Worm (Caenorhabditis elegans) whole organism, L4 larva: ENCODE data around the gene F52G2.3.

ENCODE experiments used
- F49E8.2 ChIP-seq: sonication (generic microtip); optimal IDR thresholded peaks from 2 replicates; lab custom pipeline; 2016; ENCODE audit warnings: missing compliant biosample characterization, mild to moderate bottlenecking, missing genetic modification characterization, borderline replicate concordance
- aly-2 ChIP-seq: sonication (generic microtip); optimal IDR thresholded peaks from 2 replicates; lab custom pipeline; 2018; ENCODE audit warnings: missing biosample characterization, missing genetic modification characterization
- ceh-28 ChIP-seq: fragments of 150-350 bp; optimal IDR thresholded peaks from 2 replicates; lab custom pipeline; 2014; ENCODE audit warnings: missing biosample characterization, missing genetic modification reagents, missing genetic modification characterization
- daf-16 ChIP-seq, 3 experiments: sonication (generic microtip); optimal IDR thresholded peaks; 2 replicates each; lab custom pipeline; 2016 to 2017; ENCODE audit warnings: missing genetic modification characterization in 3 of 3, missing genetic modification reagents in 3 of 3, mild to moderate bottlenecking in 2 of 3, missing compliant biosample characterization in 2 of 3, missing biosample characterization in 1 of 3, moderate library complexity in 1 of 3
- dmd-9 ChIP-seq: fragments of 200-800 bp; sonication (Bioruptor generic); IDR thresholded peaks from 2 replicates; pipeline ENCODE4 v1.3.6; 2022; ENCODE audit warnings: missing genetic modification reagents, missing genetic modification characterization, missing compliant biosample characterization
- egl-27 ChIP-seq: sonication (generic microtip); optimal IDR thresholded peaks from 3 replicates; lab custom pipeline; 2017; ENCODE audit warnings: missing biosample characterization, missing genetic modification reagents, missing genetic modification characterization
- lin-1 ChIP-seq: fragments of 200-800 bp; sonication (Bioruptor generic); IDR thresholded peaks from 2 replicates; pipeline ENCODE4 v1.3.6; 2022; ENCODE audit warnings: missing genetic modification reagents, missing genetic modification characterization, missing compliant biosample characterization
- lin-13 ChIP-seq: fragments of 150-350 bp; optimal IDR thresholded peaks from 2 replicates; lab custom pipeline; 2014; ENCODE audit warnings: missing biosample characterization, missing genetic modification reagents, missing genetic modification characterization
- lin-15B ChIP-seq: fragments of 150-350 bp; sonication (generic microtip); optimal IDR thresholded peaks from 3 replicates; lab custom pipeline; 2014; ENCODE audit warnings: missing biosample characterization, missing genetic modification characterization
- madf-5 ChIP-seq, 2 experiments: fragments of 200-800 bp; sonication (Bioruptor generic); IDR thresholded peaks; 2 replicates each; pipeline ENCODE4 v1.3.6; 2022; ENCODE audit warnings: missing compliant biosample characterization in 2 of 2, missing genetic modification characterization in 2 of 2
- nhr-6 ChIP-seq: fragments of 150-350 bp; optimal IDR thresholded peaks from 2 replicates; lab custom pipeline; 2014; ENCODE audit warnings: missing biosample characterization, missing genetic modification characterization
- php-3 ChIP-seq: fragments of 200-800 bp; sonication (Bioruptor generic); IDR thresholded peaks from 2 replicates; pipeline ENCODE4 v1.3.6; 2022; ENCODE audit warnings: missing genetic modification reagents, missing genetic modification characterization, missing compliant biosample characterization
- rbr-2 ChIP-seq: sonication (generic microtip); optimal IDR thresholded peaks from 2 replicates; lab custom pipeline; 2016; ENCODE audit warnings: missing genotype, missing genetic modification characterization, missing compliant biosample characterization
- unc-62 ChIP-seq, 3 experiments: fragments of 150-350 bp in 1 of 3; sonication (generic microtip); optimal IDR thresholded peaks in 2 of 3; peaks in 1 of 3; 1 replicate in 1 of 3; 2 replicates in 2 of 3; lab custom pipeline; 2014 to 2017; ENCODE audit warnings: missing biosample characterization in 3 of 3, missing genetic modification characterization in 3 of 3, missing genetic modification reagents in 3 of 3, missing genotype in 1 of 3

ce11 chrIV:13525223-13525622, 22.8 kb downstream of the F52G2.3 start:
- no peak for TF ChIP-seq nhr-6 (tag; lab: Kevin White, UChicago)
- TF ChIP-seq aly-2 (tag; lab: Kevin White, UChicago): no peak
- no peak for TF ChIP-seq F49E8.2 (tag; lab: Kevin White, UChicago)
- no peak for TF ChIP-seq ceh-28
- no peak for TF ChIP-seq unc-62 (GFP tag; optimal IDR thresholded peaks at IDR 0.05 in 1 of 2; lab: Kevin White, UChicago)
- no peak for TF ChIP-seq unc-62 (tag; optimal IDR thresholded peaks at IDR 0.05; lab: Kevin White, UChicago)
- TF ChIP-seq lin-1 (GFP tag; lab: Robert Waterston, UW): no peak
- no peak for TF ChIP-seq madf-5 (GFP tag; IDR thresholded peaks at IDR 0.05; lab: Robert Waterston, UW)
- no peak for TF ChIP-seq dmd-9 (GFP tag; lab: Robert Waterston, UW)
- no peak for TF ChIP-seq lin-15B
- no peak for TF ChIP-seq php-3
- no peak for TF ChIP-seq rbr-2
- TF ChIP-seq egl-27 (tag; lab: Kevin White, UChicago): no peak
- TF ChIP-seq daf-16 (GFP tag; optimal IDR thresholded peaks at IDR 0.05; lab: Kevin White, UChicago): no peak
- no peak for TF ChIP-seq daf-16 (tag; optimal IDR thresholded peaks at IDR 0.05; lab: Kevin White, UChicago)
- no peak for TF ChIP-seq lin-13
